Worm (Caenorhabditis elegans) whole organism, L1 larva: Measurements from ENCODE around the gene T19A5.3.

Experiments used
- F16B12.6 ChIP-seq: fragments of 150-350 bp; optimal IDR thresholded peaks from 2 replicates; lab custom pipeline; 2014; ENCODE audit warnings: missing biosample characterization, missing genetic modification characterization
- aly-2 ChIP-seq: fragments of 150-350 bp; optimal IDR thresholded peaks from 2 replicates; lab custom pipeline; 2014; ENCODE audit warnings: missing biosample characterization, missing genetic modification characterization
- ama-1 ChIP-seq: fragments of 150-350 bp; optimal IDR thresholded peaks from 2 replicates; lab custom pipeline; 2014
- blmp-1 ChIP-seq: fragments of 150-350 bp; optimal IDR thresholded peaks from 2 replicates; lab custom pipeline; 2014; ENCODE audit warnings: missing biosample characterization, missing genetic modification characterization
- ceh-8 ChIP-seq: fragments of 200-800 bp; sonication (Bioruptor generic); optimal IDR thresholded peaks from 2 replicates; lab custom pipeline; 2018; ENCODE audit warnings: mild to moderate bottlenecking, missing genetic modification characterization, moderate library complexity, missing compliant biosample characterization
- efl-1 ChIP-seq, 4 experiments: fragments of 150-350 bp; optimal IDR thresholded peaks in 3 of 4; peaks in 1 of 4; 1 replicate in 1 of 4; 2 replicates in 3 of 4; lab custom pipeline; 2014; ENCODE audit warnings: missing biosample characterization in 2 of 4, missing genetic modification characterization in 2 of 4, missing genetic modification reagents in 2 of 4
- efl-3 ChIP-seq: fragments of 200-800 bp; sonication (Bioruptor generic); optimal IDR thresholded peaks from 2 replicates; lab custom pipeline; 2018; ENCODE audit warnings: mild to moderate bottlenecking, missing genetic modification characterization, missing compliant biosample characterization
- egl-27 ChIP-seq, 2 experiments: fragments of 150-350 bp in 1 of 2; sonication (generic microtip); optimal IDR thresholded peaks; 3 replicates each; lab custom pipeline; 2017 to 2018; ENCODE audit warnings: missing biosample characterization in 2 of 2, missing genetic modification characterization in 2 of 2, missing genetic modification reagents in 2 of 2
- elt-2 ChIP-seq: sonication (generic microtip); optimal IDR thresholded peaks from 2 replicates; lab custom pipeline; 2016; ENCODE audit warnings: missing genetic modification characterization, mild to moderate bottlenecking, inconsistent platforms, missing compliant biosample characterization, missing genetic modification reagents
- elt-3 ChIP-seq, 6 experiments: fragments of 150-350 bp in 1 of 6; sonication (generic microtip); optimal IDR thresholded peaks; 2 replicates each; lab custom pipeline; 2017 to 2018; ENCODE audit warnings: missing biosample characterization in 6 of 6, missing genetic modification characterization in 6 of 6, inconsistent platforms in 1 of 6
- hlh-17 ChIP-seq: fragments of 200-800 bp; sonication (Bioruptor generic); optimal IDR thresholded peaks from 2 replicates; lab custom pipeline; 2018; ENCODE audit warnings: missing genetic modification characterization, mild to moderate bottlenecking, missing compliant biosample characterization, moderate library complexity, borderline replicate concordance
- lsy-2 ChIP-seq, 2 experiments: fragments of 150-350 bp; optimal IDR thresholded peaks; 2 replicates each; lab custom pipeline; 2014; ENCODE audit warnings: missing biosample characterization in 2 of 2, missing genetic modification characterization in 2 of 2
- mab-9 ChIP-seq: fragments of 200-800 bp; sonication (Bioruptor generic); IDR thresholded peaks from 2 replicates; pipeline ENCODE4 v1.3.6; 2022; ENCODE audit warnings: missing genetic modification reagents, missing genetic modification characterization, missing compliant biosample characterization
- mef-2 ChIP-seq: fragments of 150-350 bp; optimal IDR thresholded peaks from 2 replicates; lab custom pipeline; 2014; ENCODE audit warnings: missing biosample characterization, missing genetic modification characterization
- mep-1 ChIP-seq: fragments of 150-350 bp; optimal IDR thresholded peaks from 2 replicates; lab custom pipeline; 2014; ENCODE audit warnings: missing biosample characterization, missing genetic modification characterization
- nhr-11 ChIP-seq: fragments of 150-350 bp; optimal IDR thresholded peaks from 2 replicates; lab custom pipeline; 2014; ENCODE audit warnings: missing biosample characterization, missing genetic modification characterization
- nhr-12 ChIP-seq: sonication (generic microtip); optimal IDR thresholded peaks from 2 replicates; lab custom pipeline; 2017; ENCODE audit warnings: missing biosample characterization, missing genetic modification characterization
- nhr-19 ChIP-seq: fragments of 200-800 bp; sonication (Bioruptor generic); conservative IDR thresholded peaks from 2 replicates; pipeline ENCODE4 v1.3.6; 2022; ENCODE audit warnings: missing genetic modification characterization, missing compliant biosample characterization
- nhr-20 ChIP-seq: sonication (generic microtip); optimal IDR thresholded peaks from 2 replicates; lab custom pipeline; 2016; ENCODE audit warnings: mild to moderate bottlenecking, missing genetic modification characterization, missing compliant biosample characterization
- nhr-47 ChIP-seq: sonication (generic microtip); optimal IDR thresholded peaks from 2 replicates; lab custom pipeline; 2016; ENCODE audit warnings: mild to moderate bottlenecking, missing genetic modification characterization, moderate library complexity, missing compliant biosample characterization
- nhr-71 ChIP-seq: sonication (generic microtip); optimal IDR thresholded peaks from 2 replicates; lab custom pipeline; 2016; ENCODE audit warnings: mild to moderate bottlenecking, missing genetic modification characterization, moderate library complexity, missing compliant biosample characterization
- nhr-76 ChIP-seq: sonication (generic microtip); optimal IDR thresholded peaks from 2 replicates; lab custom pipeline; 2017; ENCODE audit warnings: missing biosample characterization, missing genetic modification characterization
- nhr-77 ChIP-seq: fragments of 150-350 bp; optimal IDR thresholded peaks from 2 replicates; lab custom pipeline; 2014; ENCODE audit warnings: missing biosample characterization, missing genetic modification characterization
- nhr-85 ChIP-seq: sonication (generic microtip); peaks from one replicate; lab custom pipeline; 2016; ENCODE audit warnings: missing genetic modification characterization, inconsistent platforms, missing compliant biosample characterization
- nhr-90 ChIP-seq: sonication (generic microtip); optimal IDR thresholded peaks from 2 replicates; lab custom pipeline; 2016; ENCODE audit warnings: mild to moderate bottlenecking, missing genetic modification characterization, missing compliant biosample characterization; ENCODE audit not compliant: poor library complexity
- pag-3 ChIP-seq: sonication (generic microtip); optimal IDR thresholded peaks from 2 replicates; lab custom pipeline; 2017; ENCODE audit warnings: missing genetic modification characterization, mild to moderate bottlenecking, missing compliant biosample characterization, antibody characterized with exemption, borderline replicate concordance; ENCODE audit not compliant: insufficient read depth
- pax-3 ChIP-seq: fragments of 200-800 bp; sonication (Bioruptor generic); optimal IDR thresholded peaks from 2 replicates; lab custom pipeline; 2018; ENCODE audit warnings: mild to moderate bottlenecking, missing genetic modification characterization, moderate library complexity, missing compliant biosample characterization
- rnt-1 ChIP-seq: sonication (generic microtip); optimal IDR thresholded peaks from 2 replicates; lab custom pipeline; 2016; ENCODE audit warnings: mild to moderate bottlenecking, missing genetic modification characterization, moderate library complexity, missing compliant biosample characterization
- skn-1 ChIP-seq: fragments of 150-350 bp; optimal IDR thresholded peaks from 2 replicates; lab custom pipeline; 2014; ENCODE audit warnings: missing biosample characterization, missing genetic modification characterization
- snu-23 ChIP-seq: sonication (generic microtip); optimal IDR thresholded peaks from 2 replicates; lab custom pipeline; 2016; ENCODE audit warnings: missing genetic modification characterization, missing compliant biosample characterization
- swsn-7 ChIP-seq: sonication (generic microtip); optimal IDR thresholded peaks from 2 replicates; lab custom pipeline; 2016; ENCODE audit warnings: missing genetic modification characterization, missing compliant biosample characterization
- tbx-2 ChIP-seq: sonication (generic microtip); optimal IDR thresholded peaks from 2 replicates; lab custom pipeline; 2016; ENCODE audit warnings: missing genetic modification characterization, missing compliant biosample characterization
- tlp-1 ChIP-seq: fragments of 150-350 bp; optimal IDR thresholded peaks from 2 replicates; lab custom pipeline; 2014; ENCODE audit warnings: missing biosample characterization, missing genetic modification characterization
- unc-62 ChIP-seq: fragments of 150-350 bp; optimal IDR thresholded peaks from 2 replicates; lab custom pipeline; 2014; ENCODE audit warnings: missing biosample characterization, missing genetic modification reagents, missing genetic modification characterization
- unc-86 ChIP-seq: sonication (generic microtip); optimal IDR thresholded peaks from 2 replicates; lab custom pipeline; 2016; ENCODE audit warnings: missing genetic modification characterization, missing compliant biosample characterization
- xbp-1 ChIP-seq: sonication (generic microtip); optimal IDR thresholded peaks from 2 replicates; lab custom pipeline; 2016; ENCODE audit warnings: missing genetic modification characterization, missing compliant biosample characterization
- ztf-11 ChIP-seq, 2 experiments: sonication (generic microtip); optimal IDR thresholded peaks; 2 replicates each; lab custom pipeline; 2016 to 2017; ENCODE audit warnings: missing genetic modification characterization in 2 of 2, missing biosample characterization in 1 of 2, missing compliant biosample characterization in 1 of 2

T19A5.3 gene

ce11 chrV:8944481-8944880 is 618 bp upstream of the T19A5.3 start:
- TF ChIP-seq nhr-11 (no peak), elt-2 (tag; lab: Kevin White, UChicago) (no peak), aly-2 (tag; lab: Kevin White, UChicago) (no peak), unc-62 (GFP tag; lab: Kevin White, UChicago) (no peak), ceh-8 (GFP tag; lab: Kevin White, UChicago) (no peak), snu-23 (GFP tag; lab: Kevin White, UChicago) (no peak), ztf-11 (tag; optimal IDR thresholded peaks at IDR 0.05; lab: Kevin White, UChicago) (no peak), pax-3 (tag; lab: Kevin White, UChicago) (no peak), pag-3 (tag; lab: Kevin White, UChicago) (no peak), mep-1 (no peak)

ce11 chrV:8942437-8942978 is 1.4 kb downstream of the T19A5.3 start:
- TF ChIP-seq nhr-77: no peak
- TF ChIP-seq ama-1 (lab: Kevin White, UChicago): no peak
- TF ChIP-seq blmp-1 (tag; lab: Kevin White, UChicago): peak; percentile 99
- TF ChIP-seq efl-1 (optimal IDR thresholded peaks at IDR 0.05; lab: Kevin White, UChicago): no peak
- TF ChIP-seq efl-1 (GFP tag; optimal IDR thresholded peaks at IDR 0.05 in 1 of 2; lab: Kevin White, UChicago): peak in 1 of 2 experiments; percentile 68
- TF ChIP-seq mab-9 (GFP tag; lab: Robert Waterston, UW): no peak

- TF ChIP-seq nhr-11 (no peak), ztf-11 (tag; optimal IDR thresholded peaks at IDR 0.05; lab: Kevin White, UChicago) (no peak), mab-9 (GFP tag; lab: Robert Waterston, UW) (no peak), F16B12.6 (tag; lab: Kevin White, UChicago) (no peak), egl-27 (tag; optimal IDR thresholded peaks at IDR 0.05; lab: Kevin White, UChicago) (no peak)
Observed at ce11 chrV:8940419-8940818, 3.4 kb downstream of the T19A5.3 start.

- TF ChIP-seq nhr-85 (tag; lab: Kevin White, UChicago) (peak; percentile 65), xbp-1 (tag; lab: Kevin White, UChicago) (peak; percentile 1), aly-2 (tag; lab: Kevin White, UChicago) (peak; percentile 97), lsy-2 (tag; optimal IDR thresholded peaks at IDR 0.05; lab: Kevin White, UChicago) (peak in 1 of 2 experiments; percentile 28), efl-3 (GFP tag; lab: Kevin White, UChicago) (no peak), nhr-76 (tag; lab: Kevin White, UChicago) (no peak), nhr-90 (tag; lab: Kevin White, UChicago) (peak; percentile 38), nhr-71 (peak; percentile 60), unc-86 (no peak), nhr-19 (GFP tag; lab: Robert Waterston, UW) (peak; percentile 51), nhr-12 (tag; lab: Kevin White, UChicago) (no peak), nhr-20 (tag; lab: Kevin White, UChicago) (peak; percentile 48), blmp-1 (tag; lab: Kevin White, UChicago) (peak; percentile 17), ama-1 (lab: Kevin White, UChicago) (peak; percentile 93), unc-62 (GFP tag; lab: Kevin White, UChicago) (no peak), efl-1 (optimal IDR thresholded peaks at IDR 0.05; lab: Kevin White, UChicago) (no peak), efl-1 (GFP tag; optimal IDR thresholded peaks at IDR 0.05 in 1 of 2; lab: Kevin White, UChicago) (peak in 1 of 2 experiments; percentile 8), mef-2 (no peak), nhr-47 (no peak), skn-1 (tag; lab: Kevin White, UChicago) (peak; percentile 35), swsn-7 (tag; lab: Kevin White, UChicago) (peak; percentile 32), tlp-1 (tag; lab: Kevin White, UChicago) (no peak), rnt-1 (peak; percentile 26), snu-23 (GFP tag; lab: Kevin White, UChicago) (peak; percentile 62), elt-3 (tag; optimal IDR thresholded peaks at IDR 0.05; lab: Kevin White, UChicago) (peak in 1 of 6 experiments; percentile 20), tbx-2 (tag; lab: Kevin White, UChicago) (no peak), mep-1 (peak; percentile 72), nhr-77 (no peak), hlh-17 (GFP tag; lab: Kevin White, UChicago) (no peak)
Observed at ce11 chrV:8939424-8940065, 4.3 kb downstream of the T19A5.3 start.
